Worm (Caenorhabditis elegans) whole organism, L2 larva: Measurements from ENCODE around the gene kcmf-1.

Source experiments
- nhr-6 ChIP-seq: fragments of 150-350 bp; optimal IDR thresholded peaks from 2 replicates; lab custom pipeline; 2014; ENCODE audit warnings: missing biosample characterization, missing genetic modification characterization
- nhr-77 ChIP-seq: fragments of 150-350 bp; optimal IDR thresholded peaks from 2 replicates; lab custom pipeline; 2014; ENCODE audit warnings: missing biosample characterization, missing genetic modification characterization
- zag-1 ChIP-seq: fragments of 150-350 bp; optimal IDR thresholded peaks from 2 replicates; lab custom pipeline; 2014; ENCODE audit warnings: missing biosample characterization, missing genetic modification characterization

DNA sequence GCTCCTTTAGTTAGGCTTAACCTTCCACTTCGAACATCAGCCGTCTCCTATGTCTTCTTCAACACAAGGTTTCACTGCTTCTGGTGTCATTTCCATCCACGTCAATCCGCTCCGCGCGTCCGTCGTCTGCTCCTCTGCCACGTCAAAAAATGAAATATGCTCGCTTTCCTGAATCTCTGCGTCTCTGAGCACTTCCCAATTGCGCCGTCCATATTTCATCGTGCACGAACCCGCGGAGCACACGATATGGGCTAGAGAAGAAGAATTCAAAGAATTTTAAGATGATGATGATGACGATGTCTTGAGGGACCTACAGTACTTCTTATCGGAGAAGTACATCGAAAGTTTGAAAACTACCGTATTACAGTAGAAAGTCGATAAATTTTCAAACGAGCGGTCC, 36.2 kb upstream of the kcmf-1 start:
- TF ChIP-seq zag-1 (tag; lab: Kevin White, UChicago), result no peak
- TF ChIP-seq nhr-6, result no peak
- no peak for TF ChIP-seq nhr-77 (tag; lab: Kevin White, UChicago)
